Worm (Caenorhabditis elegans) whole organism, L4 larva: ENCODE measurements around the gene ints-11.

Experiments used
- D1046.2 ChIP-seq: fragments of 200-800 bp; sonication (Bioruptor generic); IDR thresholded peaks from 2 replicates; pipeline ENCODE4 v1.3.6; 2022; ENCODE audit warnings: missing genetic modification characterization, missing compliant biosample characterization
- F37D6.2 ChIP-seq: sonication (generic microtip); optimal IDR thresholded peaks from 2 replicates; lab custom pipeline; 2016; ENCODE audit warnings: mild to moderate bottlenecking, missing genetic modification characterization, missing compliant biosample characterization
- F49E8.2 ChIP-seq: sonication (generic microtip); optimal IDR thresholded peaks from 2 replicates; lab custom pipeline; 2016; ENCODE audit warnings: missing compliant biosample characterization, mild to moderate bottlenecking, missing genetic modification characterization, borderline replicate concordance
- R02D3.7 ChIP-seq: fragments of 150-350 bp; sonication (generic microtip); optimal IDR thresholded peaks from 3 replicates; lab custom pipeline; 2014; ENCODE audit warnings: missing biosample characterization, missing genetic modification characterization
- T26A8.4 ChIP-seq: fragments of 200-800 bp; sonication (Bioruptor generic); IDR thresholded peaks from 2 replicates; pipeline ENCODE4 v1.3.6; 2022; ENCODE audit warnings: missing genetic modification characterization, missing compliant biosample characterization
- Y48G9A.11 ChIP-seq: fragments of 200-800 bp; sonication (Bioruptor generic); IDR thresholded peaks from 2 replicates; pipeline ENCODE4 v1.3.6; 2022; ENCODE audit warnings: missing genetic modification reagents, missing genetic modification characterization, missing compliant biosample characterization
- Y5F2A.4 ChIP-seq: fragments of 200-800 bp; sonication (Bioruptor generic); optimal IDR thresholded peaks from 2 replicates; lab custom pipeline; 2018; ENCODE audit warnings: mild to moderate bottlenecking, missing genetic modification characterization, missing compliant biosample characterization
- aha-1 ChIP-seq: fragments of 150-350 bp; peaks from one replicate; lab custom pipeline; 2014; ENCODE audit warnings: missing biosample characterization, missing genetic modification characterization
- aly-2 ChIP-seq: sonication (generic microtip); optimal IDR thresholded peaks from 2 replicates; lab custom pipeline; 2018; ENCODE audit warnings: missing biosample characterization, missing genetic modification characterization
- ama-1 ChIP-seq: fragments of 150-350 bp; optimal IDR thresholded peaks from 2 replicates; lab custom pipeline; 2014; ENCODE audit warnings: inconsistent platforms, mixed read lengths
- arid-1 ChIP-seq: fragments of 200-800 bp; sonication (Bioruptor generic); conservative IDR thresholded peaks from 2 replicates; pipeline ENCODE4 v1.3.6; 2022; ENCODE audit warnings: missing genetic modification reagents, missing genetic modification characterization, missing compliant biosample characterization
- ceh-20 ChIP-seq: fragments of 200-800 bp; sonication (Bioruptor generic); IDR thresholded peaks from 2 replicates; pipeline ENCODE4 v1.3.6; 2022; ENCODE audit warnings: missing genetic modification reagents, missing genetic modification characterization, missing compliant biosample characterization
- ceh-28 ChIP-seq: fragments of 150-350 bp; optimal IDR thresholded peaks from 2 replicates; lab custom pipeline; 2014; ENCODE audit warnings: missing biosample characterization, missing genetic modification reagents, missing genetic modification characterization
- ceh-32 ChIP-seq: sonication (generic microtip); optimal IDR thresholded peaks from 2 replicates; lab custom pipeline; 2016; ENCODE audit warnings: mild to moderate bottlenecking, missing genetic modification characterization, missing compliant biosample characterization; ENCODE audit not compliant: poor library complexity
- ceh-62 ChIP-seq: sonication (generic microtip); optimal IDR thresholded peaks from 2 replicates; lab custom pipeline; 2017; ENCODE audit warnings: missing biosample characterization, missing genetic modification characterization
- ces-1 ChIP-seq: fragments of 150-350 bp; sonication (generic microtip); optimal IDR thresholded peaks from 4 replicates; lab custom pipeline; 2014; ENCODE audit warnings: missing biosample characterization, missing genetic modification reagents, missing genetic modification characterization
- daf-12 ChIP-seq: fragments of 150-350 bp; optimal IDR thresholded peaks from 2 replicates; lab custom pipeline; 2014; ENCODE audit warnings: missing biosample characterization, missing genetic modification reagents, missing genetic modification characterization
- dmd-8 ChIP-seq: fragments of 200-800 bp; sonication (Bioruptor generic); IDR thresholded peaks from 2 replicates; pipeline ENCODE4 v1.3.6; 2022; ENCODE audit warnings: missing genetic modification characterization, missing compliant biosample characterization
- dpl-1 ChIP-seq: fragments of 150-350 bp; optimal IDR thresholded peaks from 2 replicates; lab custom pipeline; 2014; ENCODE audit warnings: missing biosample characterization, missing genetic modification reagents, missing genetic modification characterization
- duxl-1 ChIP-seq: sonication (generic microtip); optimal IDR thresholded peaks from 2 replicates; lab custom pipeline; 2016; ENCODE audit warnings: mild to moderate bottlenecking, missing genetic modification characterization, moderate library complexity, missing compliant biosample characterization; ENCODE audit not compliant: poor library complexity
- egl-43 ChIP-seq: fragments of 200-800 bp; sonication (Bioruptor generic); IDR thresholded peaks from 2 replicates; pipeline ENCODE4 v1.3.6; 2022; ENCODE audit warnings: missing genetic modification reagents, missing genetic modification characterization, missing compliant biosample characterization
- fos-1 ChIP-seq: fragments of 150-350 bp; optimal IDR thresholded peaks from 2 replicates; lab custom pipeline; 2014; ENCODE audit warnings: missing biosample characterization, missing genetic modification characterization
- hif-1 ChIP-seq, 2 experiments: sonication (generic microtip); optimal IDR thresholded peaks; 2 replicates each; lab custom pipeline; 2016 to 2017; ENCODE audit warnings: missing compliant biosample characterization in 2 of 2, missing genetic modification characterization in 2 of 2, missing genetic modification reagents in 2 of 2, missing genotype in 2 of 2, mild to moderate bottlenecking in 1 of 2
- hlh-11 ChIP-seq: fragments of 200-800 bp; sonication (Bioruptor generic); optimal IDR thresholded peaks from 2 replicates; lab custom pipeline; 2018; ENCODE audit warnings: mild to moderate bottlenecking, missing genetic modification characterization, missing compliant biosample characterization
- hmg-1.1 ChIP-seq: fragments of 200-800 bp; sonication (Bioruptor generic); IDR thresholded peaks from 2 replicates; pipeline ENCODE4 v1.3.6; 2022; ENCODE audit warnings: missing genetic modification reagents, missing genetic modification characterization, missing compliant biosample characterization
- lin-13 ChIP-seq: fragments of 150-350 bp; optimal IDR thresholded peaks from 2 replicates; lab custom pipeline; 2014; ENCODE audit warnings: missing biosample characterization, missing genetic modification reagents, missing genetic modification characterization
- lin-15B ChIP-seq: fragments of 150-350 bp; sonication (generic microtip); optimal IDR thresholded peaks from 3 replicates; lab custom pipeline; 2014; ENCODE audit warnings: missing biosample characterization, missing genetic modification characterization
- lin-29 ChIP-seq: fragments of 200-800 bp; sonication (Bioruptor generic); IDR thresholded peaks from 2 replicates; pipeline ENCODE4 v1.3.6; 2022; ENCODE audit warnings: missing genetic modification reagents, missing genetic modification characterization, missing compliant biosample characterization
- lin-39 ChIP-seq: fragments of 150-350 bp; optimal IDR thresholded peaks from 2 replicates; lab custom pipeline; 2014; ENCODE audit warnings: missing biosample characterization, missing genetic modification reagents, missing genetic modification characterization
- lir-3 ChIP-seq: sonication (generic microtip); optimal IDR thresholded peaks from 2 replicates; lab custom pipeline; 2016; ENCODE audit warnings: mild to moderate bottlenecking, missing genetic modification characterization, missing compliant biosample characterization
- mdl-1 ChIP-seq, 2 experiments: fragments of 150-350 bp in 1 of 2; sonication (generic microtip) in 1 of 2; optimal IDR thresholded peaks; 2 replicates each; lab custom pipeline; 2014 to 2017; ENCODE audit warnings: missing biosample characterization in 2 of 2, missing genetic modification characterization in 2 of 2
- mdt-29 ChIP-seq: fragments of 200-800 bp; sonication (Bioruptor generic); IDR thresholded peaks from 2 replicates; pipeline ENCODE4 v1.3.6; 2022; ENCODE audit warnings: missing genetic modification reagents, missing genetic modification characterization, missing compliant biosample characterization
- mep-1 ChIP-seq: fragments of 150-350 bp; sonication (generic microtip); optimal IDR thresholded peaks from 3 replicates; lab custom pipeline; 2014; ENCODE audit warnings: missing biosample characterization, missing genetic modification characterization
- mxl-2 ChIP-seq: fragments of 200-800 bp; sonication (Bioruptor generic); conservative IDR thresholded peaks from 2 replicates; pipeline ENCODE4 v1.3.6; 2022; ENCODE audit warnings: missing genetic modification reagents, missing genetic modification characterization, missing compliant biosample characterization
- mxl-3 ChIP-seq: fragments of 200-800 bp; sonication (Bioruptor generic); optimal IDR thresholded peaks from 2 replicates; lab custom pipeline; 2018; ENCODE audit warnings: mild to moderate bottlenecking, missing genetic modification characterization, missing compliant biosample characterization
- nhr-102 ChIP-seq: sonication (generic microtip); optimal IDR thresholded peaks from 2 replicates; lab custom pipeline; 2016; ENCODE audit warnings: mild to moderate bottlenecking, missing genetic modification characterization, moderate library complexity, missing compliant biosample characterization
- nhr-111 ChIP-seq: fragments of 200-800 bp; sonication (Bioruptor generic); optimal IDR thresholded peaks from 2 replicates; lab custom pipeline; 2018; ENCODE audit warnings: mild to moderate bottlenecking, missing genetic modification characterization, missing compliant biosample characterization
- nhr-237 ChIP-seq: sonication (generic microtip); optimal IDR thresholded peaks from 2 replicates; lab custom pipeline; 2017; ENCODE audit warnings: missing biosample characterization, missing genetic modification characterization
- nhr-25 ChIP-seq: sonication (generic microtip); optimal IDR thresholded peaks from 2 replicates; lab custom pipeline; 2017; ENCODE audit warnings: missing genetic modification characterization, mild to moderate bottlenecking, missing compliant biosample characterization, antibody characterized with exemption, moderate library complexity, borderline replicate concordance; ENCODE audit not compliant: insufficient read depth
- nhr-28 ChIP-seq: fragments of 150-350 bp; optimal IDR thresholded peaks from 2 replicates; lab custom pipeline; 2014; ENCODE audit warnings: missing biosample characterization, missing genetic modification characterization
- nhr-42 ChIP-seq: fragments of 200-800 bp; sonication (Bioruptor generic); IDR thresholded peaks from 2 replicates; pipeline ENCODE4 v1.3.6; 2022; ENCODE audit warnings: missing genetic modification characterization, missing compliant biosample characterization
- nhr-6 ChIP-seq: fragments of 150-350 bp; optimal IDR thresholded peaks from 2 replicates; lab custom pipeline; 2014; ENCODE audit warnings: missing biosample characterization, missing genetic modification characterization
- nhr-77 ChIP-seq: fragments of 150-350 bp; optimal IDR thresholded peaks from 2 replicates; lab custom pipeline; 2014; ENCODE audit warnings: missing biosample characterization, missing genetic modification characterization
- php-3 ChIP-seq: fragments of 200-800 bp; sonication (Bioruptor generic); IDR thresholded peaks from 2 replicates; pipeline ENCODE4 v1.3.6; 2022; ENCODE audit warnings: missing genetic modification reagents, missing genetic modification characterization, missing compliant biosample characterization
- rbr-2 ChIP-seq: sonication (generic microtip); optimal IDR thresholded peaks from 2 replicates; lab custom pipeline; 2016; ENCODE audit warnings: missing genotype, missing genetic modification characterization, missing compliant biosample characterization
- saeg-2 ChIP-seq: fragments of 200-800 bp; sonication (Bioruptor generic); IDR thresholded peaks from 2 replicates; pipeline ENCODE4 v1.3.6; 2022; ENCODE audit warnings: missing genetic modification reagents, missing genetic modification characterization, missing compliant biosample characterization
- skn-1 ChIP-seq: fragments of 150-350 bp; optimal IDR thresholded peaks from 2 replicates; lab custom pipeline; 2014; ENCODE audit warnings: missing biosample characterization, missing genetic modification characterization
- snpc-4 ChIP-seq: fragments of 150-350 bp; optimal IDR thresholded peaks from 2 replicates; lab custom pipeline; 2014; ENCODE audit warnings: missing biosample characterization, missing genetic modification characterization
- spr-1 ChIP-seq: sonication (generic microtip); optimal IDR thresholded peaks from 2 replicates; lab custom pipeline; 2016; ENCODE audit warnings: mild to moderate bottlenecking, missing genetic modification characterization, missing compliant biosample characterization
- tra-1 ChIP-seq: fragments of 200-800 bp; sonication (Bioruptor generic); IDR thresholded peaks from 2 replicates; pipeline ENCODE4 v1.3.6; 2022; ENCODE audit warnings: missing genetic modification reagents, missing genetic modification characterization, missing compliant biosample characterization
- zfp-2 ChIP-seq: sonication (generic microtip); optimal IDR thresholded peaks from 2 replicates; lab custom pipeline; 2016; ENCODE audit warnings: mild to moderate bottlenecking, missing genetic modification characterization, missing compliant biosample characterization
- ztf-7 ChIP-seq: fragments of 150-350 bp; optimal IDR thresholded peaks from 2 replicates; lab custom pipeline; 2014; ENCODE audit warnings: missing biosample characterization, missing genetic modification characterization

ints-11 gene

DNA sequence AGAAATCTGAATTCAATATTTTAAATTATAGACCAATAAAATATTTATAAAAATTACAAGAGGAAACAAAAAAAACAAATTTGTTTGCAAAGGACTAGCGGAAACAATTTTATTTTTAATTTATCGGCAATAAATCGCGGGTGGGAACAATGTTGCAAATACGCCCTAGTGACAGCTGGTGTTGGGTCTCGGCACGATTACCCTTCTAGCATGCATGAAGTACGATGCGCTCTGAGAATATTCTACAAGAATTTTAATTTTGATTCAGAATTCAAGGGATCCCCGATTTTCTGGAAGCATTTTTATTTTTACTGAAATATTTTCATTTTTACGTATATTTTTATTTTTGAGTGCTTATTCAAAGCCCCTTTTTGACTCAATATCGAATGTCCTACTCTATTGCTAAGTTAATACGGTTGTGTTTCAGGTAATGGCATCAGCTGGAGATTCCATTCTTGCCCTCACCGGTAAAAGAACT, 41.8 kb upstream of the ints-11 start, which contains the start of the genes mig-5 and cct-1 (continued):
- TF ChIP-seq skn-1 (tag; lab: Kevin White, UChicago) (no peak), ceh-28 (peak; percentile 25), lin-29 (GFP tag; lab: Robert Waterston, UW) (peak; percentile 73), nhr-111 (GFP tag; lab: Kevin White, UChicago) (no peak), F37D6.2 (tag; lab: Kevin White, UChicago) (peak; percentile 88), php-3 (GFP tag; lab: Robert Waterston, UW) (peak; percentile 96), mxl-2 (GFP tag; lab: Robert Waterston, UW) (peak; percentile 57; the same call in 1 of the 2 replicates), lin-13 (GFP tag; lab: Kevin White, UChicago) (peak; percentile 87), tra-1 (GFP tag; lab: Robert Waterston, UW) (peak; percentile 91), ceh-62 (no peak), ceh-32 (tag; lab: Kevin White, UChicago) (peak; percentile 53), lir-3 (tag; lab: Kevin White, UChicago) (peak; percentile 41), nhr-237 (tag; lab: Kevin White, UChicago) (peak; percentile 49), lin-39 (tag; lab: Kevin White, UChicago) (peak; percentile 83), hlh-11 (tag; lab: Kevin White, UChicago) (peak; percentile 94), nhr-25 (peak; percentile 93), ztf-7 (tag; lab: Kevin White, UChicago) (peak; percentile 87), ceh-20 (GFP tag; lab: Robert Waterston, UW) (peak; percentile 92), D1046.2 (no peak), duxl-1 (tag; lab: Kevin White, UChicago) (peak; percentile 92), ama-1 (no peak), Y48G9A.11 (GFP tag; lab: Robert Waterston, UW) (peak; percentile 58), mep-1 (tag; lab: Kevin White, UChicago) (peak; percentile 99), egl-43 (GFP tag; lab: Robert Waterston, UW) (peak; percentile 66), nhr-42 (GFP tag; lab: Robert Waterston, UW) (peak; percentile 78; the same call in 1 of the 2 replicates), aha-1 (peak; percentile 85), mdl-1 (tag; optimal IDR thresholded peaks at IDR 0.05; lab: Kevin White, UChicago) (peak; percentile 51 to 75), hif-1 (tag; optimal IDR thresholded peaks at IDR 0.05; lab: Kevin White, UChicago) (peak in 1 of 2 experiments; percentile 67), daf-12 (no peak), nhr-28 (peak; percentile 91), hmg-1.1 (GFP tag; lab: Robert Waterston, UW) (peak; percentile 98), T26A8.4 (GFP tag; lab: Robert Waterston, UW) (peak; percentile 97), F49E8.2 (tag; lab: Kevin White, UChicago) (no peak), nhr-102 (tag; lab: Kevin White, UChicago) (peak; percentile 96), zfp-2 (tag; lab: Kevin White, UChicago) (peak; percentile 78), nhr-77 (tag; lab: Kevin White, UChicago) (peak; percentile 98), dmd-8 (GFP tag; lab: Robert Waterston, UW) (no peak), nhr-6 (peak; percentile 98), R02D3.7 (tag; lab: Kevin White, UChicago) (no peak), spr-1 (tag; lab: Kevin White, UChicago) (peak; percentile 91), ces-1 (GFP tag; lab: Kevin White, UChicago) (peak; percentile 72), dpl-1 (GFP tag; lab: Kevin White, UChicago) (peak; percentile 91), saeg-2 (GFP tag; lab: Robert Waterston, UW) (peak; percentile 76; the same call in 1 of the 2 replicates), arid-1 (GFP tag; lab: Robert Waterston, UW) (peak; percentile 93), Y5F2A.4 (GFP tag; lab: Kevin White, UChicago) (peak; percentile 41), mxl-3 (GFP tag; lab: Kevin White, UChicago) (peak; percentile 56), mdt-29 (GFP tag; lab: Robert Waterston, UW) (peak; percentile 77), aly-2 (no peak), rbr-2 (tag; lab: Kevin White, UChicago) (peak; percentile 96), fos-1 (tag; lab: Kevin White, UChicago) (peak; percentile 9), lin-15B (peak; percentile 90), snpc-4 (tag; lab: Kevin White, UChicago) (no peak)
